Fruit fly (Drosophila melanogaster): ENCODE measurements around the gene cal1.

The cal1 gene

DNA sequence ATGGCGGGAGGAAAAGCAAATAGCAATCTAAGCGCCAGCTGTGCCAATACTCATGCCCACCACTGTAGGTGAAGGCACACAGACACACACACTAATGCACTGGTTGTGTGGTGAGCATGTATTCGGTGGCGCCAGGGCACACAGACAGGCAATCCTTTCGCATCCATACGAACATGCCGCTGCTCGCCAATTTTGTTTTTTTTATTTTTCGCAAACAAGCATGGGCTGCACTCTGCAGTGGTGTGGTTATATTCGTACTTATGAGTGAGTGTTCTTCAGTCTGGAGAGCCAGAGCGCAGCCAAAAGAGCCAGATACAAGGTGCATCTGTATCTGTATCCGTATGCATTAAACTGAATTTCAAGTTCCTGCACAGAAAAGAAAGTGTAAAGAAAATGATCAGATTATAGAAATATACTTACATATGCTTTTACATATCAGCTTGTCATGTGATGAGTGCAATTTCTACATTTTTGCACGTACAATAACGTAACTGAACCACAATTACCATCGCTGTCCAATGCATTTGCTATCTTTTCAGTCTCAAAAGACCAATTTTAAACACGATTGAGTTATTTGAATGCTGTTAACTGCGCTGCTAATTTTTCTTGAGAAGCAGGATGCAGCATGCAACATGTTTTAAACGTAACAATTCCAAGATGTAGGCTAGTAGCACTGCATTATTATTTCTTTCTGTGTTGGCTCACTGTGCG is 28.8 kb upstream of the cal1 start:
- TF ChIP-seq h (optimal IDR thresholded peaks at IDR 0.05) (no peak), insv (optimal IDR thresholded peaks at IDR 0.05) (no peak), ttk (optimal IDR thresholded peaks at IDR 0.05) (no peak), Myc (optimal IDR thresholded peaks at IDR 0.05) (no peak), Sin3A (optimal IDR thresholded peaks at IDR 0.05) (no peak), psq (optimal IDR thresholded peaks at IDR 0.05) (no peak)

DNA sequence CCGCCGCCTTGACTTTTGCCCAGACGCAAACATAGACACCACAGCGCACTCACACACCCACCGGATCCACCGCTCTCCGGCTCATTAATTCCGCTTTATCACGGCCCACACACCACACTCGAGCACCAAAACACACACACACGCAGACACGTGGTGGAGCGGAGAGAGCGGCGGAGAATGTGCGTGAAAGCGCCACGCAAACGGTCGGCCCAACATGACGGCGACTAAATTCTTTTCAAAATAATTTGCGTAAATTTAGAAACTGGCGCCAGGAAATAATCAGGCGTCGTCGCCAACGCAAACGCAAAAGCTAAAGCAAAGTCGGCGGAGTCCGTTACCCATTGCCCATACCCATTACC is 28.3 kb upstream of the cal1 start:
- TF ChIP-seq psq (optimal IDR thresholded peaks at IDR 0.05) = no peak
- no peak for TF ChIP-seq Sin3A (optimal IDR thresholded peaks at IDR 0.05)
- TF ChIP-seq ttk (optimal IDR thresholded peaks at IDR 0.05) = no peak
- TF ChIP-seq Myc (optimal IDR thresholded peaks at IDR 0.05) = no peak

DNA sequence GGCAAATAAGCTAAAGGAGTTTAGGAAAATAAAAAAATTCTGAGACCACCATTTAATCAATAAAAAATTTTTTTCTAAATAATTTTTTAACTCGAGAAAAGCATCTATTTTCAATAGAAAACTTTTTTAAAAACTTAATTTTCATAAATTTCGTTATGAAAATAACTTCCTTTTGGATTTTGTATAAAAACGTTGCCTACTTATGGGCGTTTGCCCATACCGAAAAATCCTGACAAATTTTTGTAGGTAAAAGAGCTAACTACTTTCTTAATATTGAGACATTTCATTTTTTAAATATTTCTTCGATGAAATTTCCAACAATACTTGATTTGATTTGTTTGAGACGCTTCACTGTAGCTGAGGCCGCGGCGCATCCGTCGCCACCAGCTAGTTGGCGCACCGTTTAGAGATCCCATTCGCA is 27.8 kb upstream of the cal1 start:
- TF ChIP-seq h (optimal IDR thresholded peaks at IDR 0.05) (no peak), ttk (optimal IDR thresholded peaks at IDR 0.05) (no peak), Myc (optimal IDR thresholded peaks at IDR 0.05) (no peak), psq (optimal IDR thresholded peaks at IDR 0.05) (no peak), insv (optimal IDR thresholded peaks at IDR 0.05) (no peak), Sin3A (optimal IDR thresholded peaks at IDR 0.05) (no peak)

DNA sequence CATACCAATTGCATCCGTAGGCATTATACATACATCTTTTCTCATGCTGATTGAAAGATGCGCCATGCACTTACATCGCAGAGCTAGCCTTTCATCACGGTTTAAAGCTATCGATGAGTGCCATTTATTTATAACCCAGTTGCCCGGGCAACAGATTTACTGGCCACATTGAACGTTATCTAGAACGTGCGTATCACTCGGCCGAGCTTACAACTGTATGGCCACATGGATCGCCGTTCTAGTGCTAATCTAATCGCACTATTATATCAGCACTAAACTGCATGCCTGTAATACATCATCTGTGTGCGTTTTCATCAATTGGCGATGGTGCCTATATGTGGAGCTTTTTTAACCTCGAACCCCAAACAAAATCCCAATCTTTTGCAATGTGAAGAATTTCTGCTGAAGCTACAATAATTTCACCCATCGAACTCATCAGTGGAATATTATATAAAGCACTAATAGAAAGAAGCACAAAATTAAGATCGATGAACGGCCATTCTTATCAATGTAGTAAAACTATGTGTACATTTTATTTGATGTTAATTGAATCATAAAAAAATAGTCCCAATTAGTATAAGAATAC is 27.2 kb upstream of the cal1 start:
- TF ChIP-seq h (optimal IDR thresholded peaks at IDR 0.05) (no peak), insv (optimal IDR thresholded peaks at IDR 0.05) (no peak), psq (optimal IDR thresholded peaks at IDR 0.05) (no peak), Sin3A (optimal IDR thresholded peaks at IDR 0.05) (no peak), ttk (optimal IDR thresholded peaks at IDR 0.05) (no peak), Myc (optimal IDR thresholded peaks at IDR 0.05) (no peak)

DNA sequence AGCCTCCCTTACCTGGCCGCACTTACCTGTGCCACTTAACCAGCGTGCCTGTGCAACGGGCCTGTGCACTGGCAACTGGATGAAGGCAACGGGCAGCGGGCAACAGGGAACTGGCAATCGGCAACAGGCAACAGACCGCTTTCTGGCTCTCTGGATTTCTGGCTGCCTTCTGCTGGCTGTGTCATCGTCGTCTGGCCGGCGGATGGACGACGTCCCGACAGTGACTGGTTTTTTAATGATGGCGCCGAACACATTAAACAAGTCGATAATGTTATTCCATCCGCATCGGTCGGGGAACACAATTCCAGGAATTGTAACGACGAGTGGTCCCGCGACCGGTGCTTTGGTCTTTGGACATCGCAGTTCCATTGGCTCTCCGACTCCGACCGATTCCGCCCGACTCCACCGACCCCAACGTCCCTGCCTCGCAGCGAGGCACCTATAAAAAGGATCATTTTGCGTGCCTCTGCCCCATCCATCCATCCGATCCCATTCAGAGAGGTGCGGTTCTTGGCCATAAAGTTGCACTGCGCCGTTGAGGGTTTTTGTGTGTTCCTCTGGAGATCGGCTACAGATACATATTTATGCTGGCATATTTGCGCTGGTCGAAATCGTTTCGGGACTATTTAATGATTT is 26.2 kb upstream of the cal1 start:
- no peak for TF ChIP-seq psq (optimal IDR thresholded peaks at IDR 0.05)
- no peak for TF ChIP-seq Myc (optimal IDR thresholded peaks at IDR 0.05)
- TF ChIP-seq insv (optimal IDR thresholded peaks at IDR 0.05) = no peak
- no peak for TF ChIP-seq Sin3A (optimal IDR thresholded peaks at IDR 0.05)
- no peak for TF ChIP-seq h (optimal IDR thresholded peaks at IDR 0.05)
- TF ChIP-seq ttk (optimal IDR thresholded peaks at IDR 0.05) = no peak

DNA sequence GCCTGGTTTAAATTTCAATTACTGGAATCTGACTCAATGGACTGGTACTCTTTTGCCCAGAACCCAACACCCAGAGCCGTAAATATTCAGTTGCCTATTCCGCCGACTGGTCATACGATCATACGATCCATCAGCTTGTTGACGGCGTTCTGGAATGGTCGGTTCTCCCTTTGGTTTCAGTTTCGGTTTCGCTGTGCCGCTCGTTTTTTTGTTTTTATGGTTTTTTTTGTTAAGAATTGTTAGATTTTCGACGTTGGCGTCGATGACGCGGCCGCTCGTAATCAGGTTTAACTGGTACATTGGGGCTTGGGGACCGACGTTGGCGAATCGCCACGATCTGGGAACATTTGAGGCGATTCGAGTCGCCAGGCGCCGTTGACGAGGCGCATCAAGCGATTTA is 25.4 kb upstream of the cal1 start:
- TF ChIP-seq h (optimal IDR thresholded peaks at IDR 0.05) (no peak), insv (optimal IDR thresholded peaks at IDR 0.05) (no peak), psq (optimal IDR thresholded peaks at IDR 0.05) (no peak), Sin3A (optimal IDR thresholded peaks at IDR 0.05) (no peak), ttk (optimal IDR thresholded peaks at IDR 0.05) (no peak), Myc (optimal IDR thresholded peaks at IDR 0.05) (no peak)

DNA sequence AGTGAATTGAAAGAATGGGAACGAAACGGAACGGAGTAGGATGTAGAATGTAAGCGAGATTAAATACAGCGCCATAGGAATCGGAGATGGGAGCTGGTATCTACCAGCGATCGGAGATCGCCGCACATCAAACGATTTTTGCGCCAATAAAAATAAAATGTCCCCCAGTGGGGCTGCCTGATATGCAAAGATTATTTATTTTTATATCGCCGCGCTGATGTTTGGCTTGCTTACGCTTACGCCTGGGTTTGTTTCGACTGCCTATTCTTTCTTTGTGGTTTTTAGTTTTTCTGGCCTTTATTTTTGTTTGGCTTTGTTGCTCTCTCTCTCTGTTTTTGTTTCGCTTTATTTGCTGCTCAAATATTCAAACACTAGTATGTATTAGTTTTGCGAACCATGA is 24.3 kb upstream of the cal1 start:
- TF ChIP-seq psq (optimal IDR thresholded peaks at IDR 0.05) (no peak), h (optimal IDR thresholded peaks at IDR 0.05) (no peak), Myc (optimal IDR thresholded peaks at IDR 0.05) (no peak), ttk (optimal IDR thresholded peaks at IDR 0.05) (no peak), insv (optimal IDR thresholded peaks at IDR 0.05) (no peak), Sin3A (optimal IDR thresholded peaks at IDR 0.05) (no peak)

DNA sequence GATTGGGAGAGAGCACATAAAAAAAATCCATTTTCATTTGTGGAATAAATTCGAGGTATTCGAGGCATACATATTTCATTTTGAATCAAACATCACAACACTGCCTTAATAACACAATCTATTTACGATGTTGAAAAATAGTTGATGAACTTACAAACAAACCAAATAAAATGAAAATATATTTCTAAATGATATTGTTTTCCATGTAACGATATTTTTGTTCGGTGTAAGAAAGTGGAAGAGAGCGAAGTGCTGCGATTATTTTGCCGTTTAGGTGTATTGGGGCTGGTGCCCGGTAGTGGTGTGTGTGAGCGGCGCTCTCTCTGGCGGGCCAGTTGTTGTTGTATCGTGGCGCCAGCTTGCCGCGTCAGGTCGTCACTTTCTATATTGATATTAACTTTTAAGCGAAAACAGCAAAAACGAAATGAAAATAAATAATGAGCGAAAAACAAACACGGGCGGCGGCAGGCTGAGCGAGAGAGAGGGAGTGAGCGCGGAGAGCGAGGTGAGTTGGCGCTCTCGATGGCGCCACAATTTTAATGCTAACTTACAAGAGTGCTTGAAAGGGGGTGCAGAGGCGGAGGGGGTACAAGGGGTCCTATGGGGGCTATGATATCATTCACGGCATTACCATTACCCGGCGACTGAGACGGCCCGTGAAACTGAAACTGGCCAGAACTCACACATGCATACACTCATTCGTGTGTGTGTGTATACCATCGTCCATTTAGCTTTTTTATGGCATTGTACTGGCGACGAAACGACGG is 22.9 kb upstream of the cal1 start:
- TF ChIP-seq ttk (optimal IDR thresholded peaks at IDR 0.05) (no peak), Sin3A (optimal IDR thresholded peaks at IDR 0.05) (no peak)

DNA sequence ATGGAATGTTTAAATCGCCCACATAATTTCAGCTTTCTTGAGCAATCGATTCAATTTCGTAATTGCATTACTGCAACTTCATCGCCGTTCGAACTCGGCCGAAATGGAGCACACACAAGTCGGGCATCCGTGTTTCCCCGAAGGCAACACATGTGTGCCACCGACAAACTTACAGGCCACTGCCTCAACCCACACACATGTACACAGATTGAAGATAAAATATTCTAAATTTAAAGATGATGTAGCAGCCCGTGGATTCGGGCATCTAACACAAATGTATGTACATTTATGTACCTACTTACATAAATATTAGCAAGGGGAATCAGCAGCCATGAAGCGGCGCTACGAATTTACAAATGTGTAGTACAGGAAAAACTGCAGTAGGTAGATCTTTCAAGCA is 22.0 kb upstream of the cal1 start:
- TF ChIP-seq Myc (optimal IDR thresholded peaks at IDR 0.05) (no peak), ttk (optimal IDR thresholded peaks at IDR 0.05) (no peak), h (optimal IDR thresholded peaks at IDR 0.05) (no peak), Sin3A (optimal IDR thresholded peaks at IDR 0.05) (no peak), psq (optimal IDR thresholded peaks at IDR 0.05) (no peak), insv (optimal IDR thresholded peaks at IDR 0.05) (no peak)

DNA sequence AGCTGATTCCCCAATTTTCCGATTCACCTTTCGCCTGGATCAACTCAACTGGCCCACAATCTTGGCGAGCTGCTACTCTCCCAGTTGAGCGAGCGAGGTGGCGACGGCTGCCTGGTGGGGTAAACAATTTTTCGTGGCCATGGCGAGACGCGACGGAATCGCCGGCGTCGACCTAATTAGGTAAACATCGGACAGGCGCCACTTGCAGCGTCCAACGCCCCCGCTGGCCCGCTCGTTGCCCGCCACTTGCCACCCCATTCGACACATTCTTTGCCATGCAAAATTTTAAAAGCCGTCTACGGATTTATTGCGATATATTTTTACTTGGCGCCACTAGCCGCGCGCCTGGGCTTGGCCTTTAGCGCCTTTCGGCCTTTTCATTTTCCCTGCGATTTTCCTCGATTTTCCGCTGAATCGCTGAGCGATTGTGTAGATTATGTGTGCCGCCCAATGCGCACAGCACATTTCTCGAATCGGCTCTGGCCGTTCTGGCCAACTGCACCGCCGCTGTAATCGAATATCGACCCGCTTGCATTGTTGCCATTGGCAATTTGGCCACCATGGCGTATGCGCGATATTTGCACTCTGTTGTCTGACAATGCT is 21.2 kb upstream of the cal1 start:
- no peak for TF ChIP-seq psq (optimal IDR thresholded peaks at IDR 0.05)
- no peak for TF ChIP-seq Myc (optimal IDR thresholded peaks at IDR 0.05)
- no peak for TF ChIP-seq Sin3A (optimal IDR thresholded peaks at IDR 0.05)
- no peak for TF ChIP-seq insv (optimal IDR thresholded peaks at IDR 0.05)
- TF ChIP-seq ttk (optimal IDR thresholded peaks at IDR 0.05) = no peak
- no peak for TF ChIP-seq h (optimal IDR thresholded peaks at IDR 0.05)

DNA sequence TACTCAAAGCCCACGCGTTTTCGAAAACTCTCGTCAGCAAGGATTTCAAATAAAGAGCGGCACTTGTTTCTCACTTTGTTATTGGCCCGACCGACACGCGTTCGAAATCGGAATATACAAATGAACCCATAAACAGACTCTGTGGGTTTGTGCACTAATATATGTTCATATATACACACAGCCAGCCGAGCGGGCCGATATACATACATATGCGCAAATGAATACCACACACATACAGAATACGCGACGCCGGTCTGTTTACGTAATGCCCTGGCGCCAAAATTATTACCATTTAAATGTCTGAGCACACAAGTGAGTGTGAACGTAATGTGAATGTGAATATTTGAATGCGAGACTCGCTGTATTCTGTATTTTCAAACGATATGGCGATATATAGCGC is 20.4 kb upstream of the cal1 start:
- TF ChIP-seq Myc (optimal IDR thresholded peaks at IDR 0.05) (no peak), insv (optimal IDR thresholded peaks at IDR 0.05) (no peak), Sin3A (optimal IDR thresholded peaks at IDR 0.05) (no peak), h (optimal IDR thresholded peaks at IDR 0.05) (no peak), psq (optimal IDR thresholded peaks at IDR 0.05) (no peak), ttk (optimal IDR thresholded peaks at IDR 0.05) (no peak)
